Fruit fly (Drosophila melanogaster) whole organism, adult: ENCODE measurements around the gene Hrd3.

Experiments
- CG12768 ChIP-seq: fragments of 200-800 bp; sonication (Bioruptor generic); optimal IDR thresholded peaks from 2 replicates; lab custom pipeline; 2017; ENCODE audit warnings: missing biosample characterization, missing genetic modification characterization, mild to moderate bottlenecking, moderate library complexity, missing genetic modification reagents
- CG33017 ChIP-seq: fragments of 200-800 bp; sonication (Bioruptor generic); optimal IDR thresholded peaks from 2 replicates; lab custom pipeline; 2018; ENCODE audit warnings: missing biosample characterization, mild to moderate bottlenecking, missing genetic modification characterization, moderate library complexity
- CG5204 ChIP-seq: fragments of 200-800 bp; sonication (Bioruptor generic); optimal IDR thresholded peaks from 2 replicates; lab custom pipeline; 2016; ENCODE audit warnings: missing biosample characterization, missing genetic modification characterization
- CG7045 ChIP-seq: fragments of 200-800 bp; sonication (Bioruptor generic); optimal IDR thresholded peaks from 2 replicates; lab custom pipeline; 2017; ENCODE audit warnings: missing biosample characterization, mild to moderate bottlenecking, missing genetic modification characterization
- CG7101 ChIP-seq: fragments of 200-800 bp; sonication (Bioruptor generic); optimal IDR thresholded peaks from 2 replicates; lab custom pipeline; 2018; ENCODE audit warnings: missing biosample characterization, mild to moderate bottlenecking, missing genetic modification characterization, moderate library complexity
- Clk ChIP-seq: fragments of 200-800 bp; sonication (Bioruptor generic); optimal IDR thresholded peaks from 2 replicates; lab custom pipeline; 2017; ENCODE audit warnings: missing biosample characterization, missing genetic modification characterization
- Crg-1 ChIP-seq: fragments of 200-800 bp; sonication (Bioruptor generic); optimal IDR thresholded peaks from 2 replicates; lab custom pipeline; 2016; ENCODE audit warnings: missing biosample characterization, missing genetic modification characterization
- Mnt ChIP-seq: fragments of 200-800 bp; sonication (Bioruptor generic); optimal IDR thresholded peaks from 2 replicates; lab custom pipeline; 2016; ENCODE audit warnings: missing biosample characterization, mild to moderate bottlenecking, missing genetic modification characterization
- cic ChIP-seq: fragments of 200-800 bp; sonication (Bioruptor generic); optimal IDR thresholded peaks from 2 replicates; lab custom pipeline; 2017; ENCODE audit warnings: missing biosample characterization, mild to moderate bottlenecking, missing genetic modification characterization, moderate library complexity
- cnc ChIP-seq, 2 experiments: fragments of >200 bp; optimal IDR thresholded peaks; 2 replicates each; lab custom pipeline; 2017
- kay ChIP-seq: fragments of 200-800 bp; sonication (Bioruptor generic); peaks from one replicate; lab custom pipeline; 2016; ENCODE audit warnings: missing biosample characterization, missing genetic modification characterization, borderline replicate concordance
- ovo ChIP-seq: fragments of 200-800 bp; sonication (Bioruptor generic); optimal IDR thresholded peaks from 2 replicates; lab custom pipeline; 2016; ENCODE audit warnings: missing biosample characterization, missing genetic modification characterization
- tj ChIP-seq: fragments of 200-800 bp; sonication (Bioruptor generic); optimal IDR thresholded peaks from 3 replicates; lab custom pipeline; 2017; ENCODE audit warnings: missing biosample characterization, mild to moderate bottlenecking, missing genetic modification characterization, moderate library complexity

dm6 chr3R:23780757-23781156 is 22.4 kb upstream of the Hrd3 start:
- TF ChIP-seq kay (no peak), Clk (GFP tag; lab: Kevin White, UChicago) (no peak), CG7101 (tag; lab: Kevin White, UChicago) (no peak), tj (GFP tag; lab: Kevin White, UChicago) (no peak), Crg-1 (no peak), CG12768 (GFP tag; lab: Kevin White, UChicago) (no peak), cnc (optimal IDR thresholded peaks at IDR 0.05; lab: Kevin White, UChicago) (no peak), cic (GFP tag; lab: Kevin White, UChicago) (no peak), CG33017 (no peak), Mnt (GFP tag; lab: Kevin White, UChicago) (no peak), CG5204 (GFP tag; lab: Kevin White, UChicago) (no peak), ovo (GFP tag; lab: Kevin White, UChicago) (no peak), CG7045 (GFP tag; lab: Kevin White, UChicago) (no peak)
